Worm (Caenorhabditis elegans) whole organism, L4/young adult: ENCODE data around the gene unc-1.

ENCODE experiments used
- W03F9.2 ChIP-seq: fragments of 150-350 bp; optimal IDR thresholded peaks from 2 replicates; lab custom pipeline; 2014; ENCODE audit warnings: missing biosample characterization, missing genetic modification characterization
- dao-5 ChIP-seq: sonication (generic microtip); optimal IDR thresholded peaks from 2 replicates; lab custom pipeline; 2016; ENCODE audit warnings: missing genotype, missing genetic modification characterization, moderate library complexity, missing compliant biosample characterization
- him-1 ChIP-seq: sonication (generic microtip); optimal IDR thresholded peaks from 2 replicates; lab custom pipeline; 2016; ENCODE audit warnings: missing genotype, missing genetic modification reagents, missing genetic modification characterization, missing compliant biosample characterization

unc-1 gene

DNA sequence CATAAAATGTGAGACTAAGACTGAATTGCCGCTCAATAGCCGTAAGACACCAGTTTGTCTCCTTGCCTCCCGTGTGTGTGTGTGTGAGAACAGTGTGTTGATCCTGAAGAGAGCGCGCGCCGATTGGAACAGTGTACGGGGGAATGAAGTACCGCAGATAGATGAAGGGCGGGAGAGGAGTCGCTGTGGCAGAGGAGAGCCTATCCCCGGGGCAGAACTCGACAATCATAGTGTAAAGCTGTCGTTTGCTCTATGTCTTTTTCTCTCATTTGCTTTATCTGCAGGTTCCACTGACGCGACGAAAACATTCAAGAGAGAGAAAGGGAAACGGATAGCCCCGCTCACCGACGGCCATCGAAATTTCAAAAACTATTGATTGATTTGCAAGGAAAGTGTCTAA lies 19.7 kb upstream of the unc-1 start:
- TF ChIP-seq dao-5 (no peak), him-1 (tag; lab: Kevin White, UChicago) (no peak), W03F9.2 (tag; lab: Kevin White, UChicago) (no peak)

ce11 chrX:1080549-1080948 lies 18.3 kb upstream of the unc-1 start, which contains the start of gene pfn-3:
TSS of gene pfn-3 (minus strand) at chrX:1080649.
- TF ChIP-seq him-1 (tag; lab: Kevin White, UChicago) = no peak
- no peak for TF ChIP-seq W03F9.2 (tag; lab: Kevin White, UChicago)
- no peak for TF ChIP-seq dao-5

ce11 chrX:1072152-1072551 lies 9.9 kb upstream of the unc-1 start, which contains the start of gene lim-6:
TSS of gene lim-6 (plus strand) at chrX:1072452.
- TF ChIP-seq dao-5 (no peak), W03F9.2 (tag; lab: Kevin White, UChicago) (no peak), him-1 (tag; lab: Kevin White, UChicago) (no peak)

DNA sequence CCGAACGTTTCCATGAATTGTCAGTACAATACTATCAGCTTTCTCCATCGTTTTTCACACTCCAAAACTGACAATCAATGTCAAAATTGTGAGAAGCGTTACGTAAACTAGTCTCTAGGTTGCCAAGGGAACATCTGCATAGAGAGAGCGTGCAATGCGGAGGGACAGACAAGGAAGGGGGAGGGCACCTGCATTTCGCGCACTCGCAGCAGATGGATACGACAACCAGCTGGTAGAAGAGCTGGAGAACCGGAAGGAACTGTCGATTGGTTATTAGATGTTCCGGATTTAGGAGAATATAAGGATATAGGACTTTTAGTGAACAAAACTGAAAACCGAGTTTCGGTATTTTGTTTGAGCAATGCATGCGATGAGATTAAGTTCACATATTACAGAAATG lies 6.7 kb upstream of the unc-1 start, which contains the start of gene mksr-1:
mksr-1 (minus strand) TSS at position 144 of the 400 bp plus-strand sequence.
- TF ChIP-seq him-1 (tag; lab: Kevin White, UChicago) (no peak), W03F9.2 (tag; lab: Kevin White, UChicago) (no peak), dao-5 (no peak)

DNA sequence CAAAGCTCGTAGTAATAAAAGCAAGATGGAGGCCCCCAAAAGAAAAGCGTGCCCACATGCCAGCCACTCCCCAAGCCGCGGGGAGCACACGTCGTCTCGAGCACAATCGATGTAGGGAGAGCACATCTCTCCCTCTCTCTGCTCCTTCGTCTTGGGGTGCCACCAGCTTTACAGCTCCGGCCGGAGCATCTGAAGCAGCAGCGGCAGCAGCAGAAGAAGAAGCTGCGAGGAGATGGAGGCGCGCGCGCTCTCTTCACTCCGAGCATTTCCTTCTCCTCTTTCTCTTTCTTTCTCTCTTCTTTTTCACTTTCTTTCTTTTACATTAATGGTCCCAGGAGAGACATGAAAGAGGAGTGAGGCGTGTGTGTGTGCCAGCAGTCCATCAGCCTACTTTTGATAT lies 1.8 kb upstream of the unc-1 start:
- TF ChIP-seq him-1 (tag; lab: Kevin White, UChicago) = peak; percentile 84
- no peak for TF ChIP-seq W03F9.2 (tag; lab: Kevin White, UChicago)
- TF ChIP-seq dao-5 = no peak

ce11 chrX:1060705-1061104 lies 1.5 kb downstream of the unc-1 start:
- TF ChIP-seq dao-5 = no peak
- TF ChIP-seq W03F9.2 (tag; lab: Kevin White, UChicago) = no peak
- TF ChIP-seq him-1 (tag; lab: Kevin White, UChicago) = no peak

ce11 chrX:1057821-1058377 lies 4.4 kb downstream of the unc-1 start:
- TF ChIP-seq him-1 (tag; lab: Kevin White, UChicago) (peak; percentile 18), W03F9.2 (tag; lab: Kevin White, UChicago) (no peak)

DNA sequence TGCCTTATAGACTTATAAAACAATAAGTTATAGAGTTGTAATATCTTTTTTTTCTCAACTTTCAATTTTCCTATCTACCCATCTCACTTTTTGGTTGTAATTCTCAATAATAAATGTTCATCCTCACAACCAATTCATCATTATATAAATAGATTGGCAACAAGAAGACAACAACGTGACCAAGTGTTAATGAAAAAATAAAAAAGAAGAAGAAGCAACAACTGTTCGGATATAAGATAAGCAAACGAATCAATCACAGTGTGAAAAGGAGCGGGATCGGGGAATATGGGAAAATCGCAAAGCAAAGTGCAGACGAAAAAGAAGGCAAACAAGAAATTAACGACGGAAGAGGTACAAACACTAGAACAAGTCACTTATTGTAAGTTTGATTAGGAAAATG lies 8.3 kb downstream of the unc-1 start, which contains the start of gene ncs-3:
ncs-3 (plus strand) TSS at position 153 of the 400 bp plus-strand sequence.
- TF ChIP-seq him-1 (tag; lab: Kevin White, UChicago) (no peak), dao-5 (no peak), W03F9.2 (tag; lab: Kevin White, UChicago) (no peak)

DNA sequence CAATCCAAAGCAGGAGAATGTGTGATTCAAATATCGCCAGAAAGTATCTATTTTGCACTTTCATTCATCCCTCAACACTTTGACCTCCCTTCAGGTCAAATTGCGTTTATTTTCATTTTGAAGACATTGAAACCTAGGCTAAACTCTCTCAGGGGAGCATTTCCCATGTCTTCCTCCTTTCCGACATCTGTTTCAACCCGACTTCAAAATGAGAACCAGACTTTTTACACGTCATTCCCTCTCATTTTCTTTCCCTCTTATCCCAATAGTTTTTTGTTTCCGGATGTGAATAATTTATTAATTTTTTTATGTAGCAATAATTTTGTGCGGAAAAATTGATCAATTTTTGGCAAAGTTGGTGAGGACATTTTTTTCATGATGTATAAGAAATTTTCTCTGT lies 9.3 kb downstream of the unc-1 start:
- no peak for TF ChIP-seq W03F9.2 (tag; lab: Kevin White, UChicago)
- no peak for TF ChIP-seq dao-5
- TF ChIP-seq him-1 (tag; lab: Kevin White, UChicago) = no peak

DNA sequence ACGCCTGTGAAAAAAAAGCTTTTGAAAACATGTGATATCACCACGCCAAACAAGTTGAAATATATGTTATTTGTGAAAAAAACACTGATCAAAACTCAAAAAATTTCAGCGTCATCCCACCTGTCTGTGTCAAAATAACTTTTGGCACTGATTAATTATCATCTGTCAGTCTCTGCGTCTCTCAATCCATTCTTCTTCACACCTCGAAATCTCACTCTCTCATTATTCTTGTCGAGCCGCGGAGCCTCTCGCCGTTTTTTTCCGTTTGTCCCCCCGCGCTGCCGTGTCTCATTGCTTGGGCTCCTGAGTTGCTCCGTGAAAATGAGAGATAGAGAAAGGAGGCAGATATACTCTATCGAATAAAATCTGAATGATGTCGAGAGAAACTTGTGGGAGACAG lies 11.2 kb downstream of the unc-1 start:
- TF ChIP-seq him-1 (tag; lab: Kevin White, UChicago) (no peak), W03F9.2 (tag; lab: Kevin White, UChicago) (no peak), dao-5 (no peak)

ce11 chrX:1046156-1046831 lies 16.0 kb downstream of the unc-1 start, which contains the start of gene vpat-1:
TSS of gene vpat-1 (minus strand) at chrX:1046206.
- TF ChIP-seq W03F9.2 (tag; lab: Kevin White, UChicago) = no peak
- TF ChIP-seq dao-5 = no peak
- TF ChIP-seq him-1 (tag; lab: Kevin White, UChicago) = no peak

- TF ChIP-seq dao-5 (no peak), him-1 (tag; lab: Kevin White, UChicago) (no peak), W03F9.2 (tag; lab: Kevin White, UChicago) (no peak)
Observed at ce11 chrX:1044327-1044726, 17.9 kb downstream of the unc-1 start.

- TF ChIP-seq W03F9.2 (tag; lab: Kevin White, UChicago) (no peak), dao-5 (no peak), him-1 (tag; lab: Kevin White, UChicago) (no peak)
Observed at ce11 chrX:1038347-1038746, 23.9 kb downstream of the unc-1 start, which contains the start of gene F55A4.7. TSS of gene F55A4.7 (minus strand) at chrX:1038447.

- TF ChIP-seq W03F9.2 (tag; lab: Kevin White, UChicago) = no peak
- TF ChIP-seq dao-5 = no peak
- TF ChIP-seq him-1 (tag; lab: Kevin White, UChicago) = no peak
Observed at ce11 chrX:1035039-1035598, 27.1 kb downstream of the unc-1 start, which contains the start of the genes stau-1 and sec-22. TSS of gene stau-1 (minus strand) at chrX:1035286. TSS of gene sec-22 (plus strand) at chrX:1035548.
